Fruit fly (Drosophila melanogaster) whole organism, embryonic: ENCODE data around the gene scny.
A peak's percentile ranks its signal among the peaks of the same experiment; 100 is the strongest.

Source experiments
- Ada2b ChIP-seq: fragments of 200-800 bp; sonication (Bioruptor generic); IDR thresholded peaks from 2 replicates; pipeline ENCODE4 v1.3.6; 2022; ENCODE audit warnings: missing biosample characterization, missing genetic modification characterization
- B-H1 ChIP-seq: fragments of 200-800 bp; sonication (Bioruptor generic); IDR thresholded peaks from 3 replicates; pipeline ENCODE4 v1.3.6; 2022; ENCODE audit warnings: missing biosample characterization, missing genetic modification characterization
- Bgb ChIP-seq: fragments of 200-800 bp; sonication (Bioruptor generic); IDR thresholded peaks from 2 replicates; pipeline ENCODE4 v1.3.6; 2022; ENCODE audit warnings: missing biosample characterization, missing genetic modification characterization; ENCODE audit not compliant: partially characterized antibody
- CG10274 ChIP-seq: fragments of 200-800 bp; sonication (Bioruptor generic); optimal IDR thresholded peaks from 3 replicates; lab custom pipeline; 2017; ENCODE audit warnings: missing biosample characterization, mild to moderate bottlenecking, missing genetic modification characterization
- CG10565 ChIP-seq: fragments of 200-800 bp; sonication (Bioruptor generic); optimal IDR thresholded peaks from 3 replicates; lab custom pipeline; 2016; ENCODE audit warnings: missing biosample characterization, mild to moderate bottlenecking, missing genetic modification characterization
- CG10979 ChIP-seq: fragments of 200-800 bp; sonication (Bioruptor generic); optimal IDR thresholded peaks from 2 replicates; lab custom pipeline; 2018; ENCODE audit warnings: missing biosample characterization, mild to moderate bottlenecking, missing genetic modification characterization, moderate library complexity
- CG12391 ChIP-seq: fragments of 200-800 bp; sonication (Bioruptor generic); optimal IDR thresholded peaks from 3 replicates; lab custom pipeline; 2018; ENCODE audit warnings: missing biosample characterization, mild to moderate bottlenecking, missing genetic modification characterization, moderate library complexity
- CG13123 ChIP-seq: fragments of 200-800 bp; sonication (Bioruptor generic); optimal IDR thresholded peaks from 2 replicates; lab custom pipeline; 2016; ENCODE audit warnings: missing biosample characterization, missing genetic modification characterization
- CG14050 ChIP-seq: fragments of 200-800 bp; sonication (Bioruptor generic); IDR thresholded peaks from 3 replicates; pipeline ENCODE4 v1.3.6; 2022; ENCODE audit warnings: missing biosample characterization, missing genetic modification characterization
- CG2129 ChIP-seq: fragments of 200-800 bp; sonication (Bioruptor generic); IDR thresholded peaks from 2 replicates; pipeline ENCODE4 v1.3.6; 2022; ENCODE audit warnings: missing biosample characterization, missing genetic modification characterization; ENCODE audit not compliant: partially characterized antibody
- CG30020 ChIP-seq: fragments of 200-800 bp; optimal IDR thresholded peaks from 2 replicates; lab custom pipeline; 2019; ENCODE audit warnings: missing biosample characterization, mild to moderate bottlenecking, missing genetic modification characterization, moderate library complexity
- CG34376 ChIP-seq: fragments of 200-800 bp; sonication (Bioruptor generic); optimal IDR thresholded peaks from 2 replicates; lab custom pipeline; 2018; ENCODE audit warnings: missing biosample characterization, mild to moderate bottlenecking, missing genetic modification characterization
- CG4617 ChIP-seq: fragments of 200-800 bp; sonication (Bioruptor generic); optimal IDR thresholded peaks from 3 replicates; lab custom pipeline; 2016; ENCODE audit warnings: missing biosample characterization, missing genetic modification characterization, borderline replicate concordance
- CG4730 ChIP-seq: fragments of 200-800 bp; sonication (Bioruptor generic); IDR thresholded peaks from 2 replicates; pipeline ENCODE4 v1.3.6; 2022; ENCODE audit warnings: missing biosample characterization, missing genetic modification characterization
- CG5180 ChIP-seq: fragments of 200-800 bp; sonication (Bioruptor generic); optimal IDR thresholded peaks from 3 replicates; lab custom pipeline; 2017; ENCODE audit warnings: missing biosample characterization, missing genetic modification characterization, mild to moderate bottlenecking, moderate library complexity, missing genetic modification reagents
- CG7987 ChIP-seq: fragments of 200-800 bp; sonication (Bioruptor generic); optimal IDR thresholded peaks from 2 replicates; lab custom pipeline; 2018; ENCODE audit warnings: missing biosample characterization, mild to moderate bottlenecking, missing genetic modification characterization, moderate library complexity
- CG8089 ChIP-seq: fragments of 200-800 bp; sonication (Bioruptor generic); optimal IDR thresholded peaks from 3 replicates; lab custom pipeline; 2016; ENCODE audit warnings: missing biosample characterization, missing genetic modification characterization
- CG8359 ChIP-seq: fragments of 200-800 bp; sonication (Bioruptor generic); optimal IDR thresholded peaks from 2 replicates; lab custom pipeline; 2017; ENCODE audit warnings: missing biosample characterization, mild to moderate bottlenecking, missing genetic modification characterization, borderline replicate concordance
- CG8924 ChIP-seq: fragments of 200-800 bp; optimal IDR thresholded peaks from 3 replicates; lab custom pipeline; 2019; ENCODE audit warnings: missing biosample characterization, mild to moderate bottlenecking, missing genetic modification characterization, moderate library complexity
- CG9727 ChIP-seq: fragments of 200-800 bp; sonication (Bioruptor generic); optimal IDR thresholded peaks from 3 replicates; lab custom pipeline; 2017; ENCODE audit warnings: missing biosample characterization, mild to moderate bottlenecking, missing genetic modification characterization
- CG9932 ChIP-seq: fragments of 200-800 bp; sonication (Bioruptor generic); IDR thresholded peaks from 2 replicates; pipeline ENCODE4 v1.3.6; 2022; ENCODE audit warnings: missing biosample characterization, missing genetic modification characterization
- CoRest ChIP-seq: fragments of 200-800 bp; sonication (Bioruptor generic); optimal IDR thresholded peaks from 3 replicates; lab custom pipeline; 2018; ENCODE audit warnings: missing biosample characterization, mild to moderate bottlenecking, missing genetic modification characterization, moderate library complexity
- Drgx ChIP-seq: fragments of 200-800 bp; sonication (Bioruptor generic); IDR thresholded peaks from 2 replicates; pipeline ENCODE4 v1.3.6; 2022; ENCODE audit warnings: missing biosample characterization, missing genetic modification characterization
- Eip74EF ChIP-seq, 2 experiments: fragments of 200-800 bp in 1 of 2; fragments of >200 bp in 1 of 2; sonication (Bioruptor generic) in 1 of 2; optimal IDR thresholded peaks; 2 replicates each; lab custom pipeline; 2017 to 2019; ENCODE audit warnings: missing biosample characterization in 2 of 2, missing genetic modification characterization in 2 of 2, mild to moderate bottlenecking in 1 of 2, moderate library complexity in 1 of 2
- HLH3B ChIP-seq: fragments of 200-800 bp; sonication (Bioruptor generic); IDR thresholded peaks from 2 replicates; pipeline ENCODE4 v1.3.6; 2022; ENCODE audit warnings: missing biosample characterization, missing genetic modification characterization
- Jarid2 ChIP-seq: fragments of 200-800 bp; sonication (Bioruptor generic); optimal IDR thresholded peaks from 3 replicates; lab custom pipeline; 2017; ENCODE audit warnings: mild to moderate bottlenecking, missing biosample characterization, missing genetic modification reagents, missing genetic modification characterization
- MESR4 ChIP-seq: fragments of 200-800 bp; sonication (Bioruptor generic); optimal IDR thresholded peaks from 2 replicates; lab custom pipeline; 2018; ENCODE audit warnings: missing biosample characterization, mild to moderate bottlenecking, missing genetic modification characterization, moderate library complexity
- Nf-YB ChIP-seq: fragments of 200-800 bp; sonication (Bioruptor generic); optimal IDR thresholded peaks from 3 replicates; lab custom pipeline; 2019; ENCODE audit warnings: missing biosample characterization, mild to moderate bottlenecking, missing genetic modification characterization, moderate library complexity
- Pdp1 ChIP-seq, 2 experiments: fragments of 200-800 bp; sonication (Bioruptor generic); optimal IDR thresholded peaks; 3 replicates each; lab custom pipeline; 2016; ENCODE audit warnings: missing biosample characterization in 2 of 2, missing genetic modification characterization in 2 of 2, mild to moderate bottlenecking in 1 of 2, moderate library complexity in 1 of 2
- Rfx ChIP-seq: fragments of 200-800 bp; sonication (Bioruptor generic); IDR thresholded peaks from 2 replicates; pipeline ENCODE4 v1.3.6; 2022; ENCODE audit warnings: missing biosample characterization, missing genetic modification characterization
- Rx ChIP-seq: fragments of 200-800 bp; sonication (Bioruptor generic); IDR thresholded peaks from 2 replicates; pipeline ENCODE4 v1.3.6; 2022; ENCODE audit warnings: missing biosample characterization, missing genetic modification characterization
- Side ChIP-seq: fragments of 200-800 bp; sonication (Bioruptor generic); optimal IDR thresholded peaks from 2 replicates; lab custom pipeline; 2016; ENCODE audit warnings: missing biosample characterization, missing genetic modification characterization
- YL-1 ChIP-seq: fragments of 200-800 bp; sonication (Bioruptor generic); optimal IDR thresholded peaks from 3 replicates; lab custom pipeline; 2017; ENCODE audit warnings: missing biosample characterization, mild to moderate bottlenecking, missing genetic modification characterization
- dm ChIP-seq: fragments of 200-800 bp; sonication (Bioruptor generic); optimal IDR thresholded peaks from 3 replicates; lab custom pipeline; 2016; ENCODE audit warnings: missing biosample characterization, missing genetic modification characterization
- dysf ChIP-seq: fragments of 200-800 bp; sonication (Bioruptor generic); IDR thresholded peaks from 3 replicates; pipeline ENCODE4 v1.3.6; 2022; ENCODE audit warnings: missing biosample characterization, missing genetic modification characterization
- fd102C ChIP-seq: fragments of 200-800 bp; sonication (Bioruptor generic); optimal IDR thresholded peaks from 2 replicates; lab custom pipeline; 2018; ENCODE audit warnings: missing biosample characterization, mild to moderate bottlenecking, missing genetic modification characterization, moderate library complexity
- fd3F ChIP-seq: fragments of 200-800 bp; sonication (Bioruptor generic); optimal IDR thresholded peaks from 2 replicates; lab custom pipeline; 2018; ENCODE audit warnings: missing biosample characterization, mild to moderate bottlenecking, missing genetic modification characterization, moderate library complexity
- grau ChIP-seq: fragments of 200-800 bp; optimal IDR thresholded peaks from 3 replicates; lab custom pipeline; 2019; ENCODE audit warnings: missing biosample characterization, mild to moderate bottlenecking, missing genetic modification characterization, moderate library complexity
- lmd ChIP-seq: fragments of 200-800 bp; sonication (Bioruptor generic); IDR thresholded peaks from 2 replicates; pipeline ENCODE4 v1.3.6; 2022; ENCODE audit warnings: missing biosample characterization, missing genetic modification characterization
- nom ChIP-seq: fragments of 200-800 bp; sonication (Bioruptor generic); optimal IDR thresholded peaks from 2 replicates; lab custom pipeline; 2017; ENCODE audit warnings: missing biosample characterization, missing genetic modification characterization, mild to moderate bottlenecking, moderate library complexity, missing genetic modification reagents
- onecut ChIP-seq: fragments of 200-800 bp; sonication (Bioruptor generic); IDR thresholded peaks from 2 replicates; pipeline ENCODE4 v1.3.6; 2022; ENCODE audit warnings: missing biosample characterization, missing genetic modification characterization
- phol ChIP-seq: fragments of 200-800 bp; sonication (Bioruptor generic); optimal IDR thresholded peaks from 3 replicates; lab custom pipeline; 2018; ENCODE audit warnings: missing biosample characterization, mild to moderate bottlenecking, missing genetic modification characterization, moderate library complexity
- prd ChIP-seq, 3 experiments: fragments of >200 bp in 2 of 3; fragments of 200-800 bp in 1 of 3; sonication (Bioruptor generic) in 1 of 3; optimal IDR thresholded peaks in 2 of 3; IDR thresholded peaks in 1 of 3; 2 replicates in 2 of 3; 3 replicates in 1 of 3; pipeline versions ENCODE4 v1.3.6 to Lab custom; 2017 to 2022; ENCODE audit warnings: missing biosample characterization in 1 of 3, missing genetic modification characterization in 1 of 3
- seq ChIP-seq: fragments of 200-800 bp; sonication (Bioruptor generic); IDR thresholded peaks from 2 replicates; pipeline ENCODE4 v1.3.6; 2022; ENCODE audit warnings: missing biosample characterization, missing genetic modification characterization
- tgo ChIP-seq: fragments of 200-800 bp; sonication (Bioruptor generic); IDR thresholded peaks from 3 replicates; pipeline ENCODE4 v1.3.6; 2022; ENCODE audit warnings: missing biosample characterization, missing genetic modification characterization
- tup ChIP-seq: fragments of 200-800 bp; sonication (Bioruptor generic); optimal IDR thresholded peaks from 2 replicates; lab custom pipeline; 2016; ENCODE audit warnings: missing biosample characterization, mild to moderate bottlenecking, missing genetic modification characterization, moderate library complexity

Gene scny

dm6 chr3L:5807370-5808100 lies 38.7 kb downstream of the scny start (continued):
- no peak for TF ChIP-seq prd (optimal IDR thresholded peaks at IDR 0.05; lab: Kevin White, UChicago)
- TF ChIP-seq prd (GFP tag; IDR thresholded peaks at IDR 0.05; lab: Robert Waterston, UW) = 0 out of 3 replicates have a peak, but pooled peaks have one; percentile 20
- 0 out of 2 replicates have a peak, but pooled peaks have one; percentile 43 for TF ChIP-seq Rfx
- TF ChIP-seq dysf (GFP tag; lab: Robert Waterston, UW) = peak; percentile 33; the same call in 1 of the 3 replicates
- 0 out of 2 replicates have a peak, but pooled peaks have one; percentile 13 for TF ChIP-seq lmd (GFP tag; lab: Robert Waterston, UW)
- TF ChIP-seq CG7987 (GFP tag; lab: Kevin White, UChicago) = no peak
- 0 out of 2 replicates have a peak, but pooled peaks have one; percentile 17 for TF ChIP-seq onecut
- peak; percentile 58 for TF ChIP-seq CG34376 (GFP tag; lab: Kevin White, UChicago)
- no peak for TF ChIP-seq CG4730 (GFP tag; lab: Robert Waterston, UW)
- TF ChIP-seq nom (GFP tag; lab: Kevin White, UChicago) = peak; percentile 42
- no peak for TF ChIP-seq fd102C (GFP tag; lab: Kevin White, UChicago)
- no peak for TF ChIP-seq CG8359

dm6 chr3L:5808101-5808433 lies 39.3 kb downstream of the scny start:
- TF ChIP-seq CG10565 (GFP tag; lab: Kevin White, UChicago) = no peak
- TF ChIP-seq YL-1 (GFP tag; lab: Kevin White, UChicago) = no peak
- TF ChIP-seq seq = no peak
- TF ChIP-seq fd3F = peak; percentile 1
- TF ChIP-seq CG4617 (GFP tag; lab: Kevin White, UChicago) = no peak
- TF ChIP-seq Nf-YB (GFP tag; lab: Kevin White, UChicago) = no peak
- TF ChIP-seq CG10979 (tag; lab: Kevin White, UChicago) = peak; percentile 1
- no peak for TF ChIP-seq Jarid2 (GFP tag; lab: Kevin White, UChicago)
- peak; percentile 17 for TF ChIP-seq CG8924
- TF ChIP-seq fd102C (GFP tag; lab: Kevin White, UChicago) = no peak
- 0 out of 2 replicates have a peak, but pooled peaks have one; percentile 16 for TF ChIP-seq HLH3B
- TF ChIP-seq Rx (GFP tag; lab: Robert Waterston, UW) = no peak
- TF ChIP-seq MESR4 = no peak
- peak; percentile 35; the same call in 1 of the 3 replicates for TF ChIP-seq tgo (GFP tag; lab: Robert Waterston, UW)
- TF ChIP-seq CG13123 (GFP tag; lab: Kevin White, UChicago) = no peak
- no peak for TF ChIP-seq Bgb (GFP tag; lab: Robert Waterston, UW)
- TF ChIP-seq Side (GFP tag; lab: Kevin White, UChicago) = peak; percentile 10
- TF ChIP-seq CG8089 (GFP tag; lab: Kevin White, UChicago) = no peak
- TF ChIP-seq phol (tag; lab: Kevin White, UChicago) = peak; percentile 36
- peak; percentile 14 for TF ChIP-seq CG9727 (GFP tag; lab: Kevin White, UChicago)
- peak in 1 of 2 experiments; percentile 1 for TF ChIP-seq Eip74EF (GFP tag; optimal IDR thresholded peaks at IDR 0.05; lab: Kevin White, UChicago)
- TF ChIP-seq dm (GFP tag; lab: Kevin White, UChicago) = no peak
- TF ChIP-seq Pdp1 (GFP tag; optimal IDR thresholded peaks at IDR 0.05; lab: Kevin White, UChicago) = peak; percentile 4 to 43
- TF ChIP-seq CG10274 = peak; percentile 41
- peak; percentile 55 for TF ChIP-seq Drgx (GFP tag; lab: Robert Waterston, UW)
- no peak for TF ChIP-seq CG14050
- TF ChIP-seq CG5180 (GFP tag; lab: Kevin White, UChicago) = no peak
- TF ChIP-seq CG30020 (tag; lab: Kevin White, UChicago) = no peak
- no peak for TF ChIP-seq tup
- TF ChIP-seq CG12391 (tag; lab: Kevin White, UChicago) = peak; percentile 28
- TF ChIP-seq B-H1 = peak; percentile 13; the same call in 1 of the 3 replicates
- no peak for TF ChIP-seq CG2129 (GFP tag; lab: Robert Waterston, UW)
- peak; percentile 42 for TF ChIP-seq CoRest (tag; lab: Kevin White, UChicago)
- TF ChIP-seq CG9932 (GFP tag; lab: Robert Waterston, UW) = peak; percentile 54; the same call in 1 of the 2 replicates
- peak; percentile 39 for TF ChIP-seq grau
- TF ChIP-seq Ada2b (GFP tag; lab: Robert Waterston, UW) = peak; percentile 36; the same call in 1 of the 2 replicates
